Worm (Caenorhabditis elegans) whole organism, L4/young adult: Measurements from ENCODE around the gene C13A2.5.

Source experiments
- W03F9.2 ChIP-seq: fragments of 150-350 bp; optimal IDR thresholded peaks from 2 replicates; lab custom pipeline; 2014; ENCODE audit warnings: missing biosample characterization, missing genetic modification characterization
- him-1 ChIP-seq: sonication (generic microtip); optimal IDR thresholded peaks from 2 replicates; lab custom pipeline; 2016; ENCODE audit warnings: missing genotype, missing genetic modification reagents, missing genetic modification characterization, missing compliant biosample characterization

DNA sequence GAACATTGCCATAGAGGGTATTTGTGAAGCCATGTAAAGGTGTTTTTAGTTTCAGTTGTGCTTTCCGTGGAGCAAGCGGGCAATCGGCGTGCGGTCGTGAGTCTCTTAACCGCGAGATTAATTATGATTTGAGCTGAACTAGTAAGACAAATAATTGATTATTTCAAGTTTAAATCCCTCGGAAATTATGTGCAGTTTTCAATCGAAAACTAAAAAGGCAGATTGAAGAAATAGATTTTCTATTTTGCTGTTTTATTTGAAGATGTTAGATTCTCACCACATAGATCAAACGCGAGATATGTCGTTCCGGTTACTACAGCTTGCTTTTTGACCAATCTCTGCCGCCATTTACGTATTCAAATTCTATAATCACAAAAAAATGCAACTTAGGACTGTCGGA, 6.4 kb downstream of the C13A2.5 start, which contains the start of gene C13A2.3:
- TF ChIP-seq W03F9.2 (tag; lab: Kevin White, UChicago) (no peak), him-1 (tag; lab: Kevin White, UChicago) (no peak)
